Worm (Caenorhabditis elegans) whole organism, L3 larva: Measurements from ENCODE around the gene inx-5.

Source experiments
- ceh-16 ChIP-seq: sonication (generic microtip); optimal IDR thresholded peaks from 2 replicates; lab custom pipeline; 2017; ENCODE audit warnings: missing biosample characterization, missing genetic modification characterization
- fkh-10 ChIP-seq: sonication (generic microtip); optimal IDR thresholded peaks from 2 replicates; lab custom pipeline; 2017; ENCODE audit warnings: missing biosample characterization, missing genetic modification reagents, missing genetic modification characterization
- lin-15B ChIP-seq: fragments of 150-350 bp; optimal IDR thresholded peaks from 2 replicates; lab custom pipeline; 2014; ENCODE audit warnings: missing biosample characterization, missing genetic modification characterization
- lin-39 ChIP-seq: fragments of 150-350 bp; optimal IDR thresholded peaks from 2 replicates; lab custom pipeline; 2018; ENCODE audit warnings: missing biosample characterization, missing genetic modification reagents, missing genetic modification characterization
- nhr-12 ChIP-seq: fragments of 150-350 bp; optimal IDR thresholded peaks from 2 replicates; lab custom pipeline; 2014; ENCODE audit warnings: missing biosample characterization, missing genetic modification characterization
- nhr-25 ChIP-seq: sonication (generic microtip); optimal IDR thresholded peaks from 2 replicates; lab custom pipeline; 2017; ENCODE audit warnings: missing biosample characterization, missing genetic modification characterization
- nhr-77 ChIP-seq: fragments of 150-350 bp; optimal IDR thresholded peaks from 2 replicates; lab custom pipeline; 2014; ENCODE audit warnings: missing biosample characterization, missing genetic modification characterization

- TF ChIP-seq lin-39 (tag; lab: Kevin White, UChicago) (no peak), nhr-12 (tag; lab: Kevin White, UChicago) (no peak), lin-15B (tag; lab: Kevin White, UChicago) (no peak), fkh-10 (no peak), nhr-25 (tag; lab: Kevin White, UChicago) (no peak), nhr-77 (tag; lab: Kevin White, UChicago) (no peak), ceh-16 (tag; lab: Kevin White, UChicago) (no peak)
Measured at ce11 chrX:8262734-8263133, 39.5 kb downstream of the inx-5 start.
